Worm (Caenorhabditis elegans): Measurements from ENCODE around the gene nhr-189.

ce11 chrV:3890761-3891160 is 30.7 kb upstream of the nhr-189 start, which contains the start of gene C17E7.9:
- no peak for TF ChIP-seq ces-1 (GFP tag; optimal IDR thresholded peaks at IDR 0.05)
- no peak for TF ChIP-seq hlh-1 (tag; optimal IDR thresholded peaks at IDR 0.05)
- no peak for TF ChIP-seq lin-13 (tag; optimal IDR thresholded peaks at IDR 0.05)
- no peak for TF ChIP-seq snpc-4 (tag; optimal IDR thresholded peaks at IDR 0.05)
- TF ChIP-seq elt-1 (tag; optimal IDR thresholded peaks at IDR 0.05; ENCODE audit: borderline replicate concordance, insufficient read depth): no peak
- TF ChIP-seq nhr-12 (tag; optimal IDR thresholded peaks at IDR 0.05): no peak
- TF ChIP-seq blmp-1 (tag; optimal IDR thresholded peaks at IDR 0.05): no peak
- no peak for TF ChIP-seq pha-4 (tag; optimal IDR thresholded peaks at IDR 0.05)
- no peak for TF ChIP-seq M03D4.4 (tag; optimal IDR thresholded peaks at IDR 0.05)

Data from whole organism, mixed stage, embryonic.